Worm (Caenorhabditis elegans) whole organism, L4/young adult: Measurements from ENCODE around the gene C49F5.8.

ENCODE experiments used
- W03F9.2 ChIP-seq: fragments of 150-350 bp; optimal IDR thresholded peaks from 2 replicates; lab custom pipeline; 2014; ENCODE audit warnings: missing biosample characterization, missing genetic modification characterization
- dao-5 ChIP-seq: sonication (generic microtip); optimal IDR thresholded peaks from 2 replicates; lab custom pipeline; 2016; ENCODE audit warnings: missing genotype, missing genetic modification characterization, moderate library complexity, missing compliant biosample characterization
- him-1 ChIP-seq: sonication (generic microtip); optimal IDR thresholded peaks from 2 replicates; lab custom pipeline; 2016; ENCODE audit warnings: missing genotype, missing genetic modification reagents, missing genetic modification characterization, missing compliant biosample characterization

ce11 chrX:12006470-12006869, 46.5 kb downstream of the C49F5.8 start:
- TF ChIP-seq dao-5 (no peak), W03F9.2 (no peak), him-1 (tag; lab: Kevin White, UChicago) (no peak)
